Fruit fly (Drosophila melanogaster): Measurements from ENCODE around the gene Or94a.
A peak's percentile ranks its signal among the peaks of the same experiment; 100 is the strongest.

Gene Or94a

dm6 chr3R:22986981-22987380, at the start of gene Or94a:
Gene Or94a, plus strand, starts transcription at chr3R:22987281.
- TF ChIP-seq fd96Ca (GFP tag; IDR thresholded peaks at IDR 0.05) (no peak), EcR (GFP tag; optimal IDR thresholded peaks at IDR 0.05) (no peak), CG34367 (tag; optimal IDR thresholded peaks at IDR 0.05) (no peak), CG13204 (GFP tag; optimal IDR thresholded peaks at IDR 0.05) (no peak), gl (tag; optimal IDR thresholded peaks at IDR 0.05) (no peak), CG10348 (GFP tag; IDR thresholded peaks at IDR 0.05) (no peak), CG15710 (tag; optimal IDR thresholded peaks at IDR 0.05) (no peak)

- TF ChIP-seq CG4496 (GFP tag; IDR thresholded peaks at IDR 0.05) (no peak), CG8159 (tag; optimal IDR thresholded peaks at IDR 0.05) (peak; percentile 21), Ets98B (GFP tag; IDR thresholded peaks at IDR 0.05) (no peak), CG15710 (tag; optimal IDR thresholded peaks at IDR 0.05) (no peak), rn (GFP tag; IDR thresholded peaks at IDR 0.05) (no peak), D1 (tag; optimal IDR thresholded peaks at IDR 0.05) (no peak), CG13204 (GFP tag; optimal IDR thresholded peaks at IDR 0.05) (no peak), EcR (GFP tag; optimal IDR thresholded peaks at IDR 0.05) (no peak), fd96Ca (GFP tag; IDR thresholded peaks at IDR 0.05) (no peak), Pif1B (GFP tag; optimal IDR thresholded peaks at IDR 0.05) (no peak), CG32121 (GFP tag; IDR thresholded peaks at IDR 0.05) (no peak), Pif1A (GFP tag; optimal IDR thresholded peaks at IDR 0.05) (no peak), CG14655 (GFP tag; optimal IDR thresholded peaks at IDR 0.05) (peak; percentile 3), Snoo (tag; optimal IDR thresholded peaks at IDR 0.05) (no peak)
Measured at dm6 chr3R:22965220-22965619, 21.9 kb upstream of the Or94a start.

DNA sequence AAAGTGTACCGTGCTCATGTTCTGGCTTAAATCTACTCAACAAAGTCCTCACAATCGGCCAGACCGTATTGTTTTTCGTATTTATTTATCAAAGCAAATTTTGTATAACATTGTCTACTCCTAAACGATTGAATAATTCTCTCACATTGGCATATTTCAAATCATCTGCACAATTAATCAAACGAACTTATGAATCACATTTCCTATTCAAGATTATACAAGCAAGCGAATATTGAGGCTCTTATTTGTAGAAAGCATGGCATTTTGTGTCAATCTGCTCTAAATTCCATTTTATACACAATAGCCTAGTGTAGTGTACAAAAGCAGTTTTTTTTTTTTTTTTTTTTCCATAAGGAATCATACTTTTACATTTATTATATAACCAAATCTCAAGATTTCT, 21.1 kb upstream of the Or94a start, which contains the start of gene Tpl94D:
Tpl94D (plus strand) TSS at position 301 of the 400 bp plus-strand sequence.
- TF ChIP-seq EcR (GFP tag; optimal IDR thresholded peaks at IDR 0.05) (no peak), Ets98B (GFP tag; IDR thresholded peaks at IDR 0.05) (no peak), Pif1A (GFP tag; optimal IDR thresholded peaks at IDR 0.05) (no peak), gl (tag; optimal IDR thresholded peaks at IDR 0.05) (no peak), Snoo (tag; optimal IDR thresholded peaks at IDR 0.05) (no peak), CG13204 (GFP tag; optimal IDR thresholded peaks at IDR 0.05) (no peak), CG4496 (GFP tag; IDR thresholded peaks at IDR 0.05) (no peak), CG17806 (tag; optimal IDR thresholded peaks at IDR 0.05) (no peak), CG12605 (GFP tag; IDR thresholded peaks at IDR 0.05) (no peak), D1 (tag; optimal IDR thresholded peaks at IDR 0.05) (no peak), CG15710 (tag; optimal IDR thresholded peaks at IDR 0.05) (no peak), Pif1B (GFP tag; optimal IDR thresholded peaks at IDR 0.05) (no peak), CG8301 (tag; optimal IDR thresholded peaks at IDR 0.05) (no peak)

- TF ChIP-seq CG8159 (tag; optimal IDR thresholded peaks at IDR 0.05): no peak
- no peak for TF ChIP-seq CG8301 (tag; optimal IDR thresholded peaks at IDR 0.05)
- no peak for TF ChIP-seq CG17806 (tag; optimal IDR thresholded peaks at IDR 0.05)
- no peak for TF ChIP-seq CG14655 (GFP tag; optimal IDR thresholded peaks at IDR 0.05)
- no peak for TF ChIP-seq CG12605 (GFP tag; IDR thresholded peaks at IDR 0.05)
- TF ChIP-seq CG10348 (GFP tag; IDR thresholded peaks at IDR 0.05): no peak
- no peak for TF ChIP-seq Snoo (tag; optimal IDR thresholded peaks at IDR 0.05)
- TF ChIP-seq CG15710 (tag; optimal IDR thresholded peaks at IDR 0.05): no peak
- no peak for TF ChIP-seq fd96Ca (GFP tag; IDR thresholded peaks at IDR 0.05)
- TF ChIP-seq Pif1B (GFP tag; optimal IDR thresholded peaks at IDR 0.05): no peak
- no peak for TF ChIP-seq rn (GFP tag; IDR thresholded peaks at IDR 0.05)
- no peak for TF ChIP-seq CG32121 (GFP tag; IDR thresholded peaks at IDR 0.05)
- no peak for TF ChIP-seq Pif1A (GFP tag; optimal IDR thresholded peaks at IDR 0.05)
- TF ChIP-seq EcR (GFP tag; optimal IDR thresholded peaks at IDR 0.05): no peak
- no peak for TF ChIP-seq CG34367 (tag; optimal IDR thresholded peaks at IDR 0.05)
- no peak for TF ChIP-seq CG9948 (tag; optimal IDR thresholded peaks at IDR 0.05)
Measured at dm6 chr3R:22976997-22977396, 10.1 kb upstream of the Or94a start, which contains the start of gene Gbp3. Gene Gbp3, plus strand, starts transcription at chr3R:22977270.

dm6 chr3R:22988995-22989394, 1.9 kb downstream of the Or94a start, which contains the start of gene Or94b:
Gene Or94b, plus strand, starts transcription at chr3R:22989295.
- no peak for TF ChIP-seq Pif1B (GFP tag; optimal IDR thresholded peaks at IDR 0.05)
- TF ChIP-seq fd96Ca (GFP tag; IDR thresholded peaks at IDR 0.05): no peak
- TF ChIP-seq Ets98B (GFP tag; IDR thresholded peaks at IDR 0.05): no peak
- no peak for TF ChIP-seq CG9948 (tag; optimal IDR thresholded peaks at IDR 0.05)
- no peak for TF ChIP-seq CG15710 (tag; optimal IDR thresholded peaks at IDR 0.05)
- TF ChIP-seq D1 (tag; optimal IDR thresholded peaks at IDR 0.05): no peak
- no peak for TF ChIP-seq Pif1A (GFP tag; optimal IDR thresholded peaks at IDR 0.05)
- TF ChIP-seq CG17806 (tag; optimal IDR thresholded peaks at IDR 0.05): no peak
- TF ChIP-seq CG4496 (GFP tag; IDR thresholded peaks at IDR 0.05): no peak

- TF ChIP-seq CG15710 (tag; optimal IDR thresholded peaks at IDR 0.05): no peak
- no peak for TF ChIP-seq CG10348 (GFP tag; IDR thresholded peaks at IDR 0.05)
- no peak for TF ChIP-seq EcR (GFP tag; optimal IDR thresholded peaks at IDR 0.05)
- TF ChIP-seq CG4496 (GFP tag; IDR thresholded peaks at IDR 0.05): no peak
- no peak for TF ChIP-seq CG17806 (tag; optimal IDR thresholded peaks at IDR 0.05)
- no peak for TF ChIP-seq D1 (tag; optimal IDR thresholded peaks at IDR 0.05)
- TF ChIP-seq rn (GFP tag; IDR thresholded peaks at IDR 0.05): no peak
- TF ChIP-seq gl (tag; optimal IDR thresholded peaks at IDR 0.05): no peak
- TF ChIP-seq CG12605 (GFP tag; IDR thresholded peaks at IDR 0.05): no peak
- TF ChIP-seq Ets98B (GFP tag; IDR thresholded peaks at IDR 0.05): no peak
- no peak for TF ChIP-seq CG13204 (GFP tag; optimal IDR thresholded peaks at IDR 0.05)
- no peak for TF ChIP-seq CG32121 (GFP tag; IDR thresholded peaks at IDR 0.05)
- TF ChIP-seq fd96Ca (GFP tag; IDR thresholded peaks at IDR 0.05): no peak
Measured at dm6 chr3R:22997912-22998622, 11.0 kb downstream of the Or94a start, which contains the start of gene Nha2. Gene Nha2, minus strand, starts transcription at chr3R:22998528.

Measured in whole organism, pupa.